Worm (Caenorhabditis elegans): ENCODE measurements around the gene gsto-1.

DNA sequence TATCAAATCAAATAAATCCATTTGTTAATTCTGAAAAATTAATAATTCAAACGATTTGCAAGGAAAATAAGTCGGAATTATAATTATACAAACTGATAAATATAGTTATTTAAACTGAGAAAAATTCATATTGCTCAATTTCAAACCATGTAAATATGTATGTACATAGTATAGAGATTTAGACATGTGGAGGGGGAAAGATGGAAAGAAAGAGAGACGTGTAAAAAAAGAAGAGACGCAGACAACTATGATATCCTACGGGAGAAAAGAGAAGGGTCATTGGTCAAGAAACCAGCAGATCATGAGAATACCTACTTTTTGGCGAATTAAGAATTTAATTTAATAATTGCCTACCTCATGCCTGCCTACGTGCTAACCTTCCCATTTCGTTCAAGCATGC is 11.3 kb upstream of the gsto-1 start, which contains the start of gene C29E4.11:
- no peak for TF ChIP-seq nhr-237 (tag; optimal IDR thresholded peaks at IDR 0.05)
- TF ChIP-seq efl-3 (GFP tag; optimal IDR thresholded peaks at IDR 0.05), result no peak
- no peak for TF ChIP-seq unc-86 (tag; optimal IDR thresholded peaks at IDR 0.05)
- no peak for TF ChIP-seq lir-3 (tag; optimal IDR thresholded peaks at IDR 0.05; ENCODE audit: poor library complexity)
- no peak for TF ChIP-seq egl-27 (tag; optimal IDR thresholded peaks at IDR 0.05)
